Worm (Caenorhabditis elegans): ENCODE measurements around the gene mdt-1.2.
"Not testable (repeated sequence)": the region's sequence is repeated elsewhere in the genome, so short reads cannot be mapped to it uniquely, and the experiment has no call there.

Gene mdt-1.2

ce11 chrX:17117359-17117758, 34.0 kb upstream of the mdt-1.2 start, which contains the start of gene K09E3.2:
Gene K09E3.2 (plus strand): TSS chrX:17117659.
- not testable (repeated sequence) for TF ChIP-seq blmp-1 (tag; optimal IDR thresholded peaks at IDR 0.05; ENCODE audit: insufficient read depth); snpc-4 (tag; optimal IDR thresholded peaks at IDR 0.05); C34F6.9 (tag; optimal IDR thresholded peaks at IDR 0.05)

ce11 chrX:17134427-17134826, 16.9 kb upstream of the mdt-1.2 start, which contains the start of gene K09E3.7:
Gene K09E3.7 (minus strand): TSS chrX:17134527.
- TF ChIP-seq mbf-1 (tag; optimal IDR thresholded peaks at IDR 0.05) (no peak), blmp-1 (tag; optimal IDR thresholded peaks at IDR 0.05; ENCODE audit: insufficient read depth) (no peak), nhr-23 (tag; optimal IDR thresholded peaks at IDR 0.05) (no peak), Y55F3AM.14 (GFP tag; optimal IDR thresholded peaks at IDR 0.05) (no peak), alr-1 (tag; optimal IDR thresholded peaks at IDR 0.05) (no peak)

- TF ChIP-seq nhr-11 (tag; optimal IDR thresholded peaks at IDR 0.05) (no peak), ceh-16 (tag; optimal IDR thresholded peaks at IDR 0.05) (no peak), egl-27 (tag; optimal IDR thresholded peaks at IDR 0.05) (no peak), lin-39 (tag; optimal IDR thresholded peaks at IDR 0.05) (no peak), aly-2 (tag; optimal IDR thresholded peaks at IDR 0.05) (no peak), ceh-82 (tag; optimal IDR thresholded peaks at IDR 0.05) (no peak), ztf-4 (tag; optimal IDR thresholded peaks at IDR 0.05) (no peak), nhr-25 (tag; optimal IDR thresholded peaks at IDR 0.05) (no peak), nhr-129 (tag; optimal IDR thresholded peaks at IDR 0.05) (peak; percentile 30), nhr-237 (tag; optimal IDR thresholded peaks at IDR 0.05) (no peak), gmeb-1 (tag; optimal IDR thresholded peaks at IDR 0.05) (no peak), nhr-77 (tag; optimal IDR thresholded peaks at IDR 0.05) (no peak), crh-2 (tag; optimal IDR thresholded peaks at IDR 0.05) (peak; percentile 53), nhr-23 (tag; optimal IDR thresholded peaks at IDR 0.05) (no peak), ZK546.5 (tag; optimal IDR thresholded peaks at IDR 0.05) (no peak), F13H6.1 (tag; optimal IDR thresholded peaks at IDR 0.05) (no peak), nhr-10 (tag; optimal IDR thresholded peaks at IDR 0.05) (no peak), dmd-4 (tag; optimal IDR thresholded peaks at IDR 0.05) (no peak), C34F6.9 (tag; optimal IDR thresholded peaks at IDR 0.05) (no peak), mbf-1 (tag; optimal IDR thresholded peaks at IDR 0.05) (no peak), ztf-1 (GFP tag; conservative IDR thresholded peaks at IDR 0.05) (no peak), peb-1 (tag; optimal IDR thresholded peaks at IDR 0.05) (no peak), elt-3 (tag; optimal IDR thresholded peaks at IDR 0.05) (no peak), sem-4 (tag; optimal IDR thresholded peaks at IDR 0.05) (no peak), ama-1 (optimal IDR thresholded peaks at IDR 0.05) (no peak), nhr-12 (tag; optimal IDR thresholded peaks at IDR 0.05) (no peak), sma-9 (GFP tag; optimal IDR thresholded peaks at IDR 0.05) (peak; percentile 20), sma-9 (tag; optimal IDR thresholded peaks at IDR 0.05) (no peak)
Observed at ce11 chrX:17135704-17136103, 15.6 kb upstream of the mdt-1.2 start.

- TF ChIP-seq blmp-1 (tag; optimal IDR thresholded peaks at IDR 0.05; ENCODE audit: insufficient read depth) (peak; percentile 44), lin-11 (tag; optimal IDR thresholded peaks at IDR 0.05) (no peak), nhr-77 (tag; optimal IDR thresholded peaks at IDR 0.05) (no peak), unc-55 (GFP tag; optimal IDR thresholded peaks at IDR 0.05) (no peak), ceh-82 (tag; optimal IDR thresholded peaks at IDR 0.05) (no peak), snpc-4 (tag; optimal IDR thresholded peaks at IDR 0.05) (no peak), R02D3.7 (tag; optimal IDR thresholded peaks at IDR 0.05) (no peak), ZK546.5 (tag; optimal IDR thresholded peaks at IDR 0.05) (no peak), sma-9 (GFP tag; optimal IDR thresholded peaks at IDR 0.05) (no peak), sma-9 (tag; optimal IDR thresholded peaks at IDR 0.05) (no peak), egl-27 (tag; optimal IDR thresholded peaks at IDR 0.05) (no peak), mab-5 (tag; optimal IDR thresholded peaks at IDR 0.05) (no peak), dmd-4 (tag; optimal IDR thresholded peaks at IDR 0.05) (no peak), mbf-1 (tag; optimal IDR thresholded peaks at IDR 0.05) (no peak), mdl-1 (tag; optimal IDR thresholded peaks at IDR 0.05) (no peak), ztf-4 (tag; optimal IDR thresholded peaks at IDR 0.05) (no peak), zag-1 (tag; optimal IDR thresholded peaks at IDR 0.05) (no peak), lin-39 (tag; optimal IDR thresholded peaks at IDR 0.05) (no peak), Y55F3AM.14 (GFP tag; optimal IDR thresholded peaks at IDR 0.05) (no peak), gmeb-1 (tag; optimal IDR thresholded peaks at IDR 0.05) (peak; percentile 26), F13H6.1 (tag; optimal IDR thresholded peaks at IDR 0.05) (no peak), nhr-6 (tag; optimal IDR thresholded peaks at IDR 0.05) (no peak), skn-1 (tag; optimal IDR thresholded peaks at IDR 0.05) (peak; percentile 32), nhr-23 (tag; optimal IDR thresholded peaks at IDR 0.05) (no peak), crh-2 (tag; optimal IDR thresholded peaks at IDR 0.05) (peak; percentile 41), nhr-11 (tag; optimal IDR thresholded peaks at IDR 0.05) (no peak), unc-62 (GFP tag; optimal IDR thresholded peaks at IDR 0.05) (no peak), lsy-2 (tag; optimal IDR thresholded peaks at IDR 0.05) (no peak), ztf-11 (tag; optimal IDR thresholded peaks at IDR 0.05) (no peak), fos-1 (tag; optimal IDR thresholded peaks at IDR 0.05) (peak; percentile 63), alr-1 (tag; optimal IDR thresholded peaks at IDR 0.05) (no peak), nhr-21 (tag; optimal IDR thresholded peaks at IDR 0.05) (peak; percentile 77), peb-1 (tag; optimal IDR thresholded peaks at IDR 0.05) (no peak), nhr-25 (tag; optimal IDR thresholded peaks at IDR 0.05) (no peak), unc-39 (tag; optimal IDR thresholded peaks at IDR 0.05) (no peak), sem-4 (tag; optimal IDR thresholded peaks at IDR 0.05) (no peak)
Observed at ce11 chrX:17138060-17138557, 13.2 kb upstream of the mdt-1.2 start, which contains the start of gene cnp-3. Gene cnp-3 (minus strand): TSS chrX:17138110.

All from whole organism, L2 larva.